Fruit fly (Drosophila melanogaster) whole organism, embryonic: ENCODE measurements around the gene Rbcn-3B.

ENCODE experiments used
- CG10209 ChIP-seq: fragments of 200-800 bp; sonication (Bioruptor generic); optimal IDR thresholded peaks from 3 replicates; lab custom pipeline; 2017; ENCODE audit warnings: missing biosample characterization, mild to moderate bottlenecking, missing genetic modification characterization, missing genetic modification reagents
- CG1024 ChIP-seq: fragments of 200-800 bp; sonication (Bioruptor generic); IDR thresholded peaks from 2 replicates; pipeline ENCODE4 v1.3.6; 2022; ENCODE audit warnings: missing biosample characterization, missing genetic modification characterization
- CG11560 ChIP-seq: fragments of 200-800 bp; sonication (Bioruptor generic); IDR thresholded peaks from 3 replicates; pipeline ENCODE4 v1.3.6; 2022; ENCODE audit warnings: missing biosample characterization, missing genetic modification characterization
- CG16779 ChIP-seq: fragments of 200-800 bp; sonication (Bioruptor generic); IDR thresholded peaks from 2 replicates; pipeline ENCODE4 v1.3.6; 2022; ENCODE audit warnings: missing biosample characterization, missing genetic modification characterization
- CG1832 ChIP-seq: fragments of 200-800 bp; sonication (Bioruptor generic); optimal IDR thresholded peaks from 2 replicates; lab custom pipeline; 2017; ENCODE audit warnings: missing biosample characterization, mild to moderate bottlenecking, missing genetic modification characterization, inconsistent platforms
- CG30431 ChIP-seq: fragments of 200-800 bp; sonication (Bioruptor generic); optimal IDR thresholded peaks from 2 replicates; lab custom pipeline; 2017; ENCODE audit warnings: missing biosample characterization, missing genetic modification characterization
- CG3065 ChIP-seq: fragments of 200-800 bp; sonication (Bioruptor generic); optimal IDR thresholded peaks from 2 replicates; lab custom pipeline; 2016; ENCODE audit warnings: missing biosample characterization, missing genetic modification characterization
- CG32767 ChIP-seq: fragments of 200-800 bp; sonication (Bioruptor generic); IDR thresholded peaks from 2 replicates; pipeline ENCODE4 v1.3.6; 2022; ENCODE audit warnings: missing biosample characterization, missing genetic modification characterization
- CG3281 ChIP-seq: fragments of 200-800 bp; sonication (Bioruptor generic); optimal IDR thresholded peaks from 3 replicates; lab custom pipeline; 2017; ENCODE audit warnings: missing biosample characterization, mild to moderate bottlenecking, missing genetic modification characterization
- CG34224 ChIP-seq: fragments of 200-800 bp; sonication (Bioruptor generic); IDR thresholded peaks from 3 replicates; pipeline ENCODE4 v1.3.6; 2022; ENCODE audit warnings: missing biosample characterization, missing genetic modification characterization; ENCODE audit not compliant: partially characterized antibody
- CG34422 ChIP-seq: fragments of 200-800 bp; sonication (Bioruptor generic); IDR thresholded peaks from 3 replicates; pipeline ENCODE4 v1.3.6; 2022; ENCODE audit warnings: missing biosample characterization, missing genetic modification characterization
- CG3847 ChIP-seq: fragments of 200-800 bp; sonication (Bioruptor generic); IDR thresholded peaks from 2 replicates; pipeline ENCODE4 v1.3.6; 2022; ENCODE audit warnings: missing biosample characterization, missing genetic modification characterization
- CG4282 ChIP-seq: fragments of 200-800 bp; sonication (Bioruptor generic); optimal IDR thresholded peaks from 2 replicates; lab custom pipeline; 2016; ENCODE audit warnings: missing biosample characterization, missing genetic modification characterization
- CG4617 ChIP-seq: fragments of 200-800 bp; sonication (Bioruptor generic); optimal IDR thresholded peaks from 3 replicates; lab custom pipeline; 2016; ENCODE audit warnings: missing biosample characterization, missing genetic modification characterization, borderline replicate concordance
- CG7928 ChIP-seq: fragments of 200-800 bp; sonication (Bioruptor generic); optimal IDR thresholded peaks from 2 replicates; lab custom pipeline; 2017; ENCODE audit warnings: missing biosample characterization, mild to moderate bottlenecking, missing genetic modification characterization
- CG8089 ChIP-seq: fragments of 200-800 bp; sonication (Bioruptor generic); optimal IDR thresholded peaks from 3 replicates; lab custom pipeline; 2016; ENCODE audit warnings: missing biosample characterization, missing genetic modification characterization
- CG9817 ChIP-seq: fragments of 200-800 bp; sonication (Bioruptor generic); optimal IDR thresholded peaks from 2 replicates; lab custom pipeline; 2018; ENCODE audit warnings: missing biosample characterization, mild to moderate bottlenecking, missing genetic modification characterization, moderate library complexity
- Deaf1 ChIP-seq: fragments of 200-800 bp; optimal IDR thresholded peaks from 3 replicates; lab custom pipeline; 2019; ENCODE audit warnings: missing biosample characterization, mild to moderate bottlenecking, missing genetic modification characterization, moderate library complexity
- Drgx ChIP-seq: fragments of 200-800 bp; sonication (Bioruptor generic); IDR thresholded peaks from 2 replicates; pipeline ENCODE4 v1.3.6; 2022; ENCODE audit warnings: missing biosample characterization, missing genetic modification characterization
- E2f1 ChIP-seq: fragments of 200-800 bp; sonication (Bioruptor generic); IDR thresholded peaks from 2 replicates; pipeline ENCODE4 v1.3.6; 2022; ENCODE audit warnings: missing biosample characterization, missing genetic modification characterization
- Hr78 ChIP-seq, 2 experiments: fragments of 200-800 bp in 1 of 2; fragments of >200 bp in 1 of 2; sonication (Bioruptor generic) in 1 of 2; optimal IDR thresholded peaks; 2 replicates each; lab custom pipeline; 2017 to 2019; ENCODE audit warnings: missing biosample characterization in 2 of 2, missing genetic modification characterization in 2 of 2, mild to moderate bottlenecking in 1 of 2, moderate library complexity in 1 of 2
- Lim3 ChIP-seq: fragments of 200-800 bp; sonication (Bioruptor generic); IDR thresholded peaks from 2 replicates; pipeline ENCODE4 v1.3.6; 2022; ENCODE audit warnings: missing biosample characterization, missing genetic modification characterization
- Med ChIP-seq: fragments of 200-800 bp; sonication (Bioruptor generic); peaks from one replicate; lab custom pipeline; 2016; ENCODE audit warnings: missing biosample characterization, missing genetic modification characterization, mild to moderate bottlenecking, inconsistent platforms, moderate library complexity
- Nf-YB ChIP-seq: fragments of 200-800 bp; sonication (Bioruptor generic); optimal IDR thresholded peaks from 3 replicates; lab custom pipeline; 2019; ENCODE audit warnings: missing biosample characterization, mild to moderate bottlenecking, missing genetic modification characterization, moderate library complexity
- Ptx1 ChIP-seq: fragments of 200-800 bp; sonication (Bioruptor generic); IDR thresholded peaks from 2 replicates; pipeline ENCODE4 v1.3.6; 2022; ENCODE audit warnings: missing biosample characterization, missing genetic modification characterization
- Vsx1 ChIP-seq: fragments of 200-800 bp; sonication (Bioruptor generic); optimal IDR thresholded peaks from 2 replicates; lab custom pipeline; 2017; ENCODE audit warnings: missing biosample characterization, mild to moderate bottlenecking, missing genetic modification characterization, missing genetic modification reagents
- al ChIP-seq: fragments of 200-800 bp; sonication (Bioruptor generic); IDR thresholded peaks from 2 replicates; pipeline ENCODE4 v1.3.6; 2022; ENCODE audit warnings: missing biosample characterization, missing genetic modification characterization
- amos ChIP-seq: fragments of 200-800 bp; sonication (Bioruptor generic); IDR thresholded peaks from 2 replicates; pipeline ENCODE4 v1.3.6; 2022; ENCODE audit warnings: missing biosample characterization, missing genetic modification characterization; ENCODE audit not compliant: partially characterized antibody
- aop ChIP-seq: fragments of 200-800 bp; sonication (Bioruptor generic); IDR thresholded peaks from 2 replicates; pipeline ENCODE4 v1.3.6; 2022; ENCODE audit warnings: missing biosample characterization, missing genetic modification characterization
- btn ChIP-seq: fragments of 200-800 bp; sonication (Bioruptor generic); optimal IDR thresholded peaks from 2 replicates; lab custom pipeline; 2016; ENCODE audit warnings: missing biosample characterization, missing genetic modification characterization
- cad ChIP-seq: fragments of >200 bp; optimal IDR thresholded peaks from 2 replicates; lab custom pipeline; 2017; ENCODE audit warnings: missing biosample characterization, missing genetic modification characterization
- chm ChIP-seq: fragments of 200-800 bp; sonication (Bioruptor generic); IDR thresholded peaks from 2 replicates; pipeline ENCODE4 v1.3.6; 2022; ENCODE audit warnings: missing biosample characterization, missing genetic modification characterization
- crc ChIP-seq: fragments of 200-800 bp; sonication (Bioruptor generic); optimal IDR thresholded peaks from 2 replicates; lab custom pipeline; 2016; ENCODE audit warnings: missing biosample characterization, missing genetic modification characterization
- disco-r ChIP-seq: fragments of 200-800 bp; sonication (Bioruptor generic); optimal IDR thresholded peaks from 2 replicates; lab custom pipeline; 2016; ENCODE audit warnings: missing biosample characterization, missing genetic modification characterization
- dysf ChIP-seq: fragments of 200-800 bp; sonication (Bioruptor generic); IDR thresholded peaks from 3 replicates; pipeline ENCODE4 v1.3.6; 2022; ENCODE audit warnings: missing biosample characterization, missing genetic modification characterization
- esg ChIP-seq: fragments of 200-800 bp; sonication (Bioruptor generic); conservative IDR thresholded peaks from 2 replicates; pipeline ENCODE4 v1.3.6; 2022; ENCODE audit warnings: missing biosample characterization, missing genetic modification characterization
- fd64A ChIP-seq: fragments of 200-800 bp; sonication (Bioruptor generic); optimal IDR thresholded peaks from 3 replicates; lab custom pipeline; 2018; ENCODE audit warnings: missing biosample characterization, mild to moderate bottlenecking, missing genetic modification characterization
- fru ChIP-seq: fragments of >200 bp; optimal IDR thresholded peaks from 2 replicates; lab custom pipeline; 2017
- ftz-f1 ChIP-seq: fragments of 200-800 bp; sonication (Bioruptor generic); optimal IDR thresholded peaks from 2 replicates; lab custom pipeline; 2016; ENCODE audit warnings: missing biosample characterization, missing genetic modification characterization
- gce ChIP-seq: fragments of 200-800 bp; sonication (Bioruptor generic); IDR thresholded peaks from 3 replicates; pipeline ENCODE4 v1.3.6; 2022; ENCODE audit warnings: missing biosample characterization, missing genetic modification characterization
- gt ChIP-seq: fragments of 200-800 bp; sonication (Bioruptor generic); IDR thresholded peaks from 2 replicates; pipeline ENCODE4 v1.3.6; 2022; ENCODE audit warnings: missing biosample characterization, missing genetic modification characterization
- jumu ChIP-seq: fragments of 200-800 bp; sonication (Bioruptor generic); optimal IDR thresholded peaks from 3 replicates; lab custom pipeline; 2016; ENCODE audit warnings: missing biosample characterization, missing genetic modification characterization
- kay ChIP-seq: fragments of 200-800 bp; sonication (Bioruptor generic); optimal IDR thresholded peaks from 2 replicates; lab custom pipeline; 2016; ENCODE audit warnings: missing biosample characterization, missing genetic modification characterization
- lmd ChIP-seq: fragments of 200-800 bp; sonication (Bioruptor generic); IDR thresholded peaks from 2 replicates; pipeline ENCODE4 v1.3.6; 2022; ENCODE audit warnings: missing biosample characterization, missing genetic modification characterization
- pfk ChIP-seq: fragments of 200-800 bp; sonication (Bioruptor generic); optimal IDR thresholded peaks from 2 replicates; lab custom pipeline; 2018; ENCODE audit warnings: missing biosample characterization, mild to moderate bottlenecking, missing genetic modification characterization, moderate library complexity
- prd ChIP-seq, 3 experiments: fragments of >200 bp in 2 of 3; fragments of 200-800 bp in 1 of 3; sonication (Bioruptor generic) in 1 of 3; optimal IDR thresholded peaks in 2 of 3; IDR thresholded peaks in 1 of 3; 2 replicates in 2 of 3; 3 replicates in 1 of 3; pipeline versions ENCODE4 v1.3.6 to Lab custom; 2017 to 2022; ENCODE audit warnings: missing biosample characterization in 1 of 3, missing genetic modification characterization in 1 of 3
- shn ChIP-seq: fragments of 200-800 bp; sonication (Bioruptor generic); optimal IDR thresholded peaks from 3 replicates; lab custom pipeline; 2016; ENCODE audit warnings: missing biosample characterization, missing genetic modification characterization
- sima ChIP-seq: fragments of 200-800 bp; sonication (Bioruptor generic); optimal IDR thresholded peaks from 2 replicates; lab custom pipeline; 2016; ENCODE audit warnings: missing biosample characterization, missing genetic modification characterization
- tio ChIP-seq: fragments of 200-800 bp; sonication (Bioruptor generic); optimal IDR thresholded peaks from 2 replicates; lab custom pipeline; 2017; ENCODE audit warnings: missing biosample characterization, missing genetic modification characterization, inconsistent platforms
- twi ChIP-seq: fragments of 200-800 bp; optimal IDR thresholded peaks from 2 replicates; lab custom pipeline; 2019; ENCODE audit warnings: missing biosample characterization, mild to moderate bottlenecking, missing genetic modification characterization, moderate library complexity
- wek ChIP-seq: fragments of 200-800 bp; sonication (Bioruptor generic); optimal IDR thresholded peaks from 3 replicates; lab custom pipeline; 2018; ENCODE audit warnings: missing biosample characterization, mild to moderate bottlenecking, missing genetic modification characterization, moderate library complexity

Rbcn-3B gene

dm6 chrX:1948508-1949065 lies 39.9 kb downstream of the Rbcn-3B start (continued):
- peak; percentile 52 for TF ChIP-seq CG10209
- no peak for TF ChIP-seq btn
- TF ChIP-seq CG8089, result no peak
- no peak for TF ChIP-seq wek
- TF ChIP-seq gt (GFP tag; lab: Robert Waterston, UW), result no peak
- peak; percentile 26 for TF ChIP-seq CG7928 (GFP tag; lab: Kevin White, UChicago)
- no peak for TF ChIP-seq shn (GFP tag; lab: Kevin White, UChicago)
- no peak for TF ChIP-seq chm (GFP tag; lab: Robert Waterston, UW)
- TF ChIP-seq CG30431, result no peak
- no peak for TF ChIP-seq fru (lab: Kevin White, UChicago)
- TF ChIP-seq disco-r (GFP tag; lab: Kevin White, UChicago), result no peak
- no peak for TF ChIP-seq CG34224 (GFP tag; lab: Robert Waterston, UW)
- no peak for TF ChIP-seq pfk (GFP tag; lab: Kevin White, UChicago)
- TF ChIP-seq amos, result no peak
- TF ChIP-seq Vsx1 (GFP tag; lab: Kevin White, UChicago), result peak; percentile 4
- TF ChIP-seq Ptx1 (GFP tag; lab: Robert Waterston, UW), result peak; percentile 42; the same call in 1 of the 2 replicates
- no peak for TF ChIP-seq CG4617
- TF ChIP-seq esg, result peak; percentile 33
- no peak for TF ChIP-seq jumu (GFP tag; lab: Kevin White, UChicago)
- TF ChIP-seq Deaf1 (tag; lab: Kevin White, UChicago), result no peak
- peak; percentile 80 for TF ChIP-seq al (GFP tag; lab: Robert Waterston, UW)
- TF ChIP-seq dysf (GFP tag; lab: Robert Waterston, UW), result peak; percentile 57; the same call in 1 of the 3 replicates
- TF ChIP-seq prd (optimal IDR thresholded peaks at IDR 0.05; lab: Kevin White, UChicago), result no peak
- peak; percentile 60; the same call in 2 of the 3 replicates for TF ChIP-seq prd (GFP tag; IDR thresholded peaks at IDR 0.05; lab: Robert Waterston, UW)
- TF ChIP-seq Hr78 (GFP tag; optimal IDR thresholded peaks at IDR 0.05; lab: Kevin White, UChicago), result no peak
- 0 out of 3 replicates have a peak, but pooled peaks have one; percentile 8 for TF ChIP-seq CG11560 (tag; lab: Robert Waterston, UW)
- peak; percentile 85 for TF ChIP-seq Med (GFP tag; lab: Kevin White, UChicago)
- no peak for TF ChIP-seq CG32767 (GFP tag; lab: Robert Waterston, UW)
- no peak for TF ChIP-seq CG3065
- TF ChIP-seq crc (GFP tag; lab: Kevin White, UChicago), result no peak
- peak; percentile 9 for TF ChIP-seq Nf-YB (GFP tag; lab: Kevin White, UChicago)
- TF ChIP-seq E2f1, result no peak
- TF ChIP-seq CG3281 (GFP tag; lab: Kevin White, UChicago), result peak; percentile 84
- TF ChIP-seq CG3847 (GFP tag; lab: Robert Waterston, UW), result peak; percentile 50
- TF ChIP-seq fd64A (GFP tag; lab: Kevin White, UChicago), result no peak
- no peak for TF ChIP-seq CG34422
- no peak for TF ChIP-seq twi (tag; lab: Kevin White, UChicago)
- no peak for TF ChIP-seq cad (GFP tag; lab: Kevin White, UChicago)
- no peak for TF ChIP-seq sima (GFP tag; lab: Kevin White, UChicago)
- TF ChIP-seq Lim3, result no peak
- peak; percentile 50; the same call in 1 of the 2 replicates for TF ChIP-seq CG16779
- peak; percentile 55; the same call in 1 of the 2 replicates for TF ChIP-seq lmd
- TF ChIP-seq ftz-f1 (GFP tag; lab: Kevin White, UChicago), result peak; percentile 57
- TF ChIP-seq kay, result no peak
- TF ChIP-seq tio (GFP tag; lab: Kevin White, UChicago), result peak; percentile 13
- TF ChIP-seq CG1024 (GFP tag; lab: Robert Waterston, UW), result no peak
- TF ChIP-seq CG9817 (tag; lab: Kevin White, UChicago), result peak; percentile 64
- TF ChIP-seq aop (GFP tag; lab: Robert Waterston, UW), result no peak
- TF ChIP-seq CG1832 (GFP tag; lab: Kevin White, UChicago), result peak; percentile 47
- TF ChIP-seq gce, result no peak
- no peak for TF ChIP-seq CG4282 (GFP tag; lab: Kevin White, UChicago)
- TF ChIP-seq Drgx (GFP tag; lab: Robert Waterston, UW), result peak; percentile 96
